Worm (Caenorhabditis elegans) whole organism, mixed stage, embryonic: Measurements from ENCODE around the gene ehbp-1.

Experiments used
- drap-1 ChIP-seq: fragments of 200-800 bp; sonication (Bioruptor generic); optimal IDR thresholded peaks from 3 replicates; lab custom pipeline; 2018; ENCODE audit warnings: mild to moderate bottlenecking, missing genetic modification characterization, missing compliant biosample characterization
- elt-3 ChIP-seq: fragments of 150-350 bp; optimal IDR thresholded peaks from 2 replicates; lab custom pipeline; 2014; ENCODE audit warnings: missing biosample characterization, missing genetic modification characterization
- lin-13 ChIP-seq: fragments of 150-350 bp; optimal IDR thresholded peaks from 2 replicates; lab custom pipeline; 2014; ENCODE audit warnings: missing biosample characterization, missing genetic modification characterization
- lsy-2 ChIP-seq: fragments of 150-350 bp; optimal IDR thresholded peaks from 2 replicates; lab custom pipeline; 2014; ENCODE audit warnings: missing biosample characterization, missing genetic modification characterization
- nhr-12 ChIP-seq: fragments of 150-350 bp; optimal IDR thresholded peaks from 2 replicates; lab custom pipeline; 2014; ENCODE audit warnings: missing biosample characterization, missing genetic modification characterization
- nhr-76 ChIP-seq: sonication (generic microtip); optimal IDR thresholded peaks from 2 replicates; lab custom pipeline; 2017; ENCODE audit warnings: missing biosample characterization, missing genetic modification characterization
- pha-4 ChIP-seq: fragments of 150-350 bp; optimal IDR thresholded peaks from 2 replicates; lab custom pipeline; 2018; ENCODE audit warnings: missing biosample characterization, missing genetic modification reagents, missing genetic modification characterization
- snpc-4 ChIP-seq: fragments of 150-350 bp; optimal IDR thresholded peaks from 2 replicates; lab custom pipeline; 2014; ENCODE audit warnings: missing biosample characterization, missing genetic modification characterization
- tbx-8 ChIP-seq: fragments of 200-800 bp; sonication (Bioruptor generic); optimal IDR thresholded peaks from 2 replicates; lab custom pipeline; 2018; ENCODE audit warnings: mild to moderate bottlenecking, missing genetic modification characterization, moderate library complexity, missing compliant biosample characterization
- unc-62 ChIP-seq: fragments of 150-350 bp; optimal IDR thresholded peaks from 2 replicates; lab custom pipeline; 2014; ENCODE audit warnings: missing biosample characterization, missing genetic modification reagents, missing genetic modification characterization
- zip-8 ChIP-seq: fragments of 150-350 bp; optimal IDR thresholded peaks from 2 replicates; lab custom pipeline; 2014; ENCODE audit warnings: missing biosample characterization, missing genetic modification characterization
- ztf-11 ChIP-seq: fragments of 150-350 bp; optimal IDR thresholded peaks from 2 replicates; lab custom pipeline; 2014; ENCODE audit warnings: missing biosample characterization, missing genetic modification characterization

- TF ChIP-seq nhr-12 (no peak), tbx-8 (GFP tag; lab: Kevin White, UChicago) (no peak), unc-62 (GFP tag; lab: Kevin White, UChicago) (no peak), ztf-11 (tag; lab: Kevin White, UChicago) (no peak), lin-13 (tag; lab: Kevin White, UChicago) (no peak), snpc-4 (tag; lab: Kevin White, UChicago) (no peak), elt-3 (tag; lab: Kevin White, UChicago) (no peak), lsy-2 (no peak), pha-4 (tag; lab: Kevin White, UChicago) (no peak), nhr-76 (tag; lab: Kevin White, UChicago) (no peak), drap-1 (GFP tag; lab: Kevin White, UChicago) (no peak), zip-8 (tag; lab: Kevin White, UChicago) (no peak)
Measured at ce11 chrV:9513590-9513989, 36.9 kb upstream of the ehbp-1 start, which contains the start of gene eif-2Bdelta.
